Worm (Caenorhabditis elegans) whole organism, L2 larva: ENCODE measurements around the gene srlf-34.

Source experiments
- C34F6.9 ChIP-seq: fragments of 150-350 bp; optimal IDR thresholded peaks from 2 replicates; lab custom pipeline; 2014; ENCODE audit warnings: missing biosample characterization, missing genetic modification characterization
- R02D3.7 ChIP-seq: fragments of 150-350 bp; optimal IDR thresholded peaks from 2 replicates; lab custom pipeline; 2014; ENCODE audit warnings: missing biosample characterization, missing genetic modification characterization
- alr-1 ChIP-seq: fragments of 150-350 bp; optimal IDR thresholded peaks from 2 replicates; lab custom pipeline; 2014; ENCODE audit warnings: missing biosample characterization, missing genetic modification characterization
- ama-1 ChIP-seq: fragments of 150-350 bp; optimal IDR thresholded peaks from 2 replicates; lab custom pipeline; 2018; ENCODE audit warnings: inconsistent platforms
- ceh-16 ChIP-seq: fragments of 150-350 bp; optimal IDR thresholded peaks from 2 replicates; lab custom pipeline; 2014; ENCODE audit warnings: missing biosample characterization, missing genetic modification characterization
- ceh-82 ChIP-seq: fragments of 150-350 bp; optimal IDR thresholded peaks from 2 replicates; lab custom pipeline; 2014; ENCODE audit warnings: missing biosample characterization, missing genetic modification characterization
- crh-2 ChIP-seq: sonication (generic microtip); optimal IDR thresholded peaks from 2 replicates; lab custom pipeline; 2017; ENCODE audit warnings: missing biosample characterization, missing genetic modification characterization
- dmd-4 ChIP-seq: sonication (generic microtip); optimal IDR thresholded peaks from 2 replicates; lab custom pipeline; 2017; ENCODE audit warnings: missing biosample characterization, missing genetic modification characterization
- elt-3 ChIP-seq: sonication (generic microtip); optimal IDR thresholded peaks from 2 replicates; lab custom pipeline; 2017; ENCODE audit warnings: missing biosample characterization, missing genetic modification characterization
- gmeb-1 ChIP-seq: fragments of 150-350 bp; optimal IDR thresholded peaks from 2 replicates; lab custom pipeline; 2014; ENCODE audit warnings: missing biosample characterization, missing genetic modification characterization
- lin-11 ChIP-seq: fragments of 150-350 bp; sonication (generic microtip); optimal IDR thresholded peaks from 2 replicates; lab custom pipeline; 2014; ENCODE audit warnings: missing biosample characterization, missing genetic modification characterization, inconsistent platforms, mixed read lengths
- lin-13 ChIP-seq: fragments of 150-350 bp; optimal IDR thresholded peaks from 2 replicates; lab custom pipeline; 2014; ENCODE audit warnings: missing biosample characterization, missing genetic modification reagents, missing genetic modification characterization
- lsy-2 ChIP-seq, 2 experiments: fragments of 150-350 bp in 1 of 2; sonication (generic microtip) in 1 of 2; optimal IDR thresholded peaks; 2 replicates each; lab custom pipeline; 2014 to 2017; ENCODE audit warnings: missing biosample characterization in 2 of 2, missing genetic modification characterization in 2 of 2
- mab-5 ChIP-seq: fragments of 150-350 bp; optimal IDR thresholded peaks from 2 replicates; lab custom pipeline; 2014; ENCODE audit warnings: missing biosample characterization, missing genetic modification characterization
- mbf-1 ChIP-seq: sonication (generic microtip); optimal IDR thresholded peaks from 2 replicates; lab custom pipeline; 2017; ENCODE audit warnings: missing biosample characterization, missing genetic modification characterization
- mdl-1 ChIP-seq, 2 experiments: fragments of 150-350 bp in 1 of 2; sonication (generic microtip) in 1 of 2; optimal IDR thresholded peaks; 2 replicates each; lab custom pipeline; 2017; ENCODE audit warnings: missing biosample characterization in 2 of 2, missing genetic modification characterization in 2 of 2
- nhr-12 ChIP-seq: fragments of 150-350 bp; optimal IDR thresholded peaks from 2 replicates; lab custom pipeline; 2014; ENCODE audit warnings: missing biosample characterization, missing genetic modification characterization
- nhr-129 ChIP-seq: fragments of 150-350 bp; optimal IDR thresholded peaks from 2 replicates; lab custom pipeline; 2014; ENCODE audit warnings: missing biosample characterization, missing genetic modification characterization
- nhr-21 ChIP-seq: fragments of 150-350 bp; optimal IDR thresholded peaks from 2 replicates; lab custom pipeline; 2014; ENCODE audit warnings: missing biosample characterization, missing genetic modification characterization
- nhr-23 ChIP-seq: fragments of 150-350 bp; optimal IDR thresholded peaks from 2 replicates; lab custom pipeline; 2014; ENCODE audit warnings: missing biosample characterization, missing genetic modification reagents, missing genetic modification characterization
- nhr-25 ChIP-seq: fragments of 150-350 bp; sonication (generic microtip); optimal IDR thresholded peaks from 3 replicates; lab custom pipeline; 2014; ENCODE audit warnings: missing biosample characterization, missing genetic modification characterization
- nhr-77 ChIP-seq: fragments of 150-350 bp; optimal IDR thresholded peaks from 2 replicates; lab custom pipeline; 2014; ENCODE audit warnings: missing biosample characterization, missing genetic modification characterization
- sem-4 ChIP-seq: fragments of 150-350 bp; optimal IDR thresholded peaks from 2 replicates; lab custom pipeline; 2014; ENCODE audit warnings: missing biosample characterization, missing genetic modification reagents, missing genetic modification characterization
- skn-1 ChIP-seq: sonication (generic microtip); optimal IDR thresholded peaks from 2 replicates; lab custom pipeline; 2017; ENCODE audit warnings: missing biosample characterization, missing genetic modification characterization
- sma-3 ChIP-seq: sonication (generic microtip); optimal IDR thresholded peaks from 2 replicates; lab custom pipeline; 2016; ENCODE audit warnings: missing genetic modification reagents, missing genetic modification characterization, missing compliant biosample characterization
- unc-55 ChIP-seq: fragments of 150-350 bp; sonication (generic microtip); optimal IDR thresholded peaks from 3 replicates; lab custom pipeline; 2014; ENCODE audit warnings: missing biosample characterization, missing genetic modification reagents, missing genetic modification characterization
- unc-62 ChIP-seq: fragments of 150-350 bp; optimal IDR thresholded peaks from 2 replicates; lab custom pipeline; 2014; ENCODE audit warnings: missing biosample characterization, missing genetic modification reagents, missing genetic modification characterization
- ztf-1 ChIP-seq: fragments of 200-800 bp; sonication (Bioruptor generic); conservative IDR thresholded peaks from 2 replicates; pipeline ENCODE4 v1.3.6; 2022; ENCODE audit warnings: missing genetic modification characterization, missing compliant biosample characterization
- ztf-11 ChIP-seq: sonication (generic microtip); optimal IDR thresholded peaks from 2 replicates; lab custom pipeline; 2017; ENCODE audit warnings: missing biosample characterization, missing genetic modification characterization
- ztf-4 ChIP-seq: fragments of 150-350 bp; optimal IDR thresholded peaks from 2 replicates; lab custom pipeline; 2014; ENCODE audit warnings: missing biosample characterization, missing genetic modification characterization

srlf-34 gene

DNA sequence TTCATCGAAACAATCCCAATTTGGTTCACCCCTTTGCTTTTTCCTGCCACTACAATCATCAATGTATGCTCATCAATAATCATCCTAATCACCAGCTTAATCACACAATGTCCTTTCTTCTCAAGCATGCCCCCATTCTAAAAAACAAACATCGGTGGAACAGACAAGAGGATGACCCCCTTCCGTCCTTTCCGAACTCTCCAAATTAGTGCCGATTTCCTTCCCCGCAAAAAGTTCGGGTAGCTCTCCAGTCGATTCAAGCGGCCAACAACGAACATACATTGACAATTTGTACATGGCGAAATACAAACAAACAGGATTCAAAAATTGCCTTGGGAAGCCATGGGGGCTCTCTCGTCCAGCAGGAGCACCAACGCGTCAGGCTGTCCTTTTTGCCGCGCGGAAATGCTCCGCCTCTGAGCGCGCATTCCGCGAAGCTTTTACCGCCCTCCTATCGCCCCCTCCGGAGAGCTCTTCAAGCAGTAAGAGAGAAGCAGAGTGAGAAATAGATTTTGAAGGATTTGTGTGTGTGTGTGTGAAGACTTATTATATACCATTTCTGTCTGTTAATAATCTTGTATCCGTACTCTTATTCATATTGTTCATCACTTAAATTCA is 13.6 kb downstream of the srlf-34 start, which contains the start of gene appg-1:
Gene appg-1 (plus strand): TSS at position 427 of the 618 bp plus-strand sequence.
- TF ChIP-seq ceh-82 (tag; lab: Kevin White, UChicago) (no peak), nhr-21 (tag; lab: Kevin White, UChicago) (no peak), alr-1 (tag; lab: Kevin White, UChicago) (no peak), mab-5 (no peak), mbf-1 (no peak), ama-1 (lab: Kevin White, UChicago) (no peak), nhr-129 (tag; lab: Kevin White, UChicago) (no peak), R02D3.7 (no peak)

ce11 chrII:10329754-10330153 is 17.7 kb downstream of the srlf-34 start:
- no peak for TF ChIP-seq lsy-2 (tag; optimal IDR thresholded peaks at IDR 0.05; lab: Kevin White, UChicago)
- TF ChIP-seq, all 48 proteins: peak for 0

ce11 chrII:10345012-10345411 is 32.9 kb downstream of the srlf-34 start, which contains the start of gene pro-2:
pro-2 (minus strand) TSS chrII:10345112.
- no peak for TF ChIP-seq ztf-11 (tag; lab: Kevin White, UChicago)
- no peak for TF ChIP-seq sma-3 (GFP tag; lab: Kevin White, UChicago)
- TF ChIP-seq unc-62: no peak
- no peak for TF ChIP-seq ceh-16 (tag; lab: Kevin White, UChicago)
- TF ChIP-seq lin-11 (tag; lab: Kevin White, UChicago): no peak
- TF ChIP-seq mbf-1: no peak
- TF ChIP-seq sem-4 (tag; lab: Kevin White, UChicago): no peak
- no peak for TF ChIP-seq mdl-1 (tag; optimal IDR thresholded peaks at IDR 0.05; lab: Kevin White, UChicago)
- TF ChIP-seq, all 48 proteins: peak for 0

- TF ChIP-seq lsy-2 (tag; optimal IDR thresholded peaks at IDR 0.05; lab: Kevin White, UChicago) (no peak), gmeb-1 (tag; lab: Kevin White, UChicago) (no peak), nhr-23 (tag; lab: Kevin White, UChicago) (no peak), C34F6.9 (tag; lab: Kevin White, UChicago) (no peak), sma-3 (GFP tag; lab: Kevin White, UChicago) (no peak), unc-62 (no peak), sem-4 (tag; lab: Kevin White, UChicago) (no peak), lin-11 (tag; lab: Kevin White, UChicago) (no peak), crh-2 (tag; lab: Kevin White, UChicago) (no peak), ztf-4 (tag; lab: Kevin White, UChicago) (no peak)
These were observed 34.0 kb downstream of the srlf-34 start, which contains the start of gene C07E3.10 for ce11 chrII:10346075-10346474. C07E3.10 (plus strand) TSS chrII:10346375.

DNA sequence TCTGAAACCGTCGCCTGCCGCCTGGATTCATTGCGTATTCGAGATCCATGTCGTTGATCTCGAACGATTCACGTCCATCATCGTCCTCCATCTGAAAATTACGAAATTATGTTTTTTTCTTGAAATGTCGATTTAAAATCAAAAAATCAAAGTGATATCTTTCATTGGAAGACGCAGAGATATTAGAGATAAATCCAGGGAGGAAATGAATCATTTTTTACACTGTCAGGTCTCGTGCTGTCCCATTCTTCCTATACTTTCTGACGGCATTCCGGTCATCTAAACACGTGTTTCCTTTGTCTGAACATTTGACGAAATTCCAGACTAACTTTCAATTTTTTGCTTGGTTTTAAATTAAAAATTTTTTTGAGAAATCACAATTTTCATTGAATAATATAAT is 37.8 kb downstream of the srlf-34 start, which contains the start of gene stip-1:
Gene stip-1 (minus strand): TSS at position 98 of the 400 bp plus-strand sequence.
- TF ChIP-seq nhr-77 (no peak), mab-5 (peak; percentile 24)

DNA sequence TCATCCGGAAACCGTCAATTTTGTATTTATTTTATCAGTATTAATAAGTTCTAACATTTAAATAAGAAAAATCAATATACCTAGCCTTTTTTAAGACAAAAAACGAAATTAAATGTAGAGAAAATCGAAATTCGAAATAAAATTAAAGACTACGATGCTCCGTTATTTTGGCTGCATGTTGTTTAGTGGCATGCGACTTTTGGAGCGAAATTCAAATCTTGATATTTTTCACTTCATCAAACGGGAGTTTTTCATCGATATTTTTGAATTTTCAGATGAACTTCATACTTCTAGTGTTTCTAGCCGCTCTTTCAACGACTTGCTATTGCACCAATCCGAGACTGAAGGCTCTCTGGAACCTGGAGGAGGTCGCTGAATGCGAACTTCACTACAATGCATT is 38.4 kb downstream of the srlf-34 start, which contains the start of gene C07E3.9:
Gene C07E3.9 (plus strand): TSS at position 270 of the 400 bp plus-strand sequence.
- TF ChIP-seq C34F6.9 (tag; lab: Kevin White, UChicago) (peak; percentile 56), ceh-16 (tag; lab: Kevin White, UChicago) (no peak), lsy-2 (tag; optimal IDR thresholded peaks at IDR 0.05; lab: Kevin White, UChicago) (peak; percentile 4 to 72), ceh-82 (tag; lab: Kevin White, UChicago) (no peak), unc-55 (GFP tag; lab: Kevin White, UChicago) (peak; percentile 74), lin-13 (GFP tag; lab: Kevin White, UChicago) (no peak), nhr-25 (tag; lab: Kevin White, UChicago) (no peak), elt-3 (no peak), gmeb-1 (tag; lab: Kevin White, UChicago) (peak; percentile 91), sma-3 (GFP tag; lab: Kevin White, UChicago) (no peak), dmd-4 (tag; lab: Kevin White, UChicago) (no peak), nhr-129 (tag; lab: Kevin White, UChicago) (peak; percentile 50), mdl-1 (tag; optimal IDR thresholded peaks at IDR 0.05; lab: Kevin White, UChicago) (no peak), R02D3.7 (peak; percentile 8), skn-1 (tag; lab: Kevin White, UChicago) (peak; percentile 9)

DNA sequence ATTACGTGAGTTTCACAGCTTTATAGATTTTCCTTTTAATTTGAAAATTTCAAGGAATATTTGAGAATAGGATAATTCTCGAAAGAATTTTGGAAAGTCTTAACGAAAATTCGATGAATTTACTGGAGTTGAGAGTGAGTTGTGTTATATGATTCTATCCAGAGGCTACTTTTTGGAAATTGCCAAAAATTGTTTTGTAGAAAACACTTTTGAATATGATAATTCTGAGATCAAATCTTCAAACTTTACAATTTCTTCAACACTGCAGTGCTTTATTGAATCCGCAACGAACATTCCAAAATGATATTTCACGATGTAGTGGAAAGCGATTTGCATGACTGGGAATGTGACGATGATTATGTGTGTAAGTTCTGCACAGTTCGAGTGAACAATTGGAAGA is 39.9 kb downstream of the srlf-34 start, which contains the start of gene C07E3.8:
Gene C07E3.8 (plus strand): TSS at position 301 of the 400 bp plus-strand sequence.
- TF ChIP-seq nhr-12: no peak
- no peak for TF ChIP-seq ztf-1 (GFP tag; lab: Robert Waterston, UW)
